Fruit fly (Drosophila melanogaster) whole organism, embryonic: Measurements from ENCODE around the gene CG42581.

Source experiments
- CG2116 ChIP-seq: fragments of 200-800 bp; sonication (Bioruptor generic); optimal IDR thresholded peaks from 3 replicates; lab custom pipeline; 2018; ENCODE audit warnings: missing biosample characterization, mild to moderate bottlenecking, missing genetic modification characterization
- CG30431 ChIP-seq: fragments of 200-800 bp; sonication (Bioruptor generic); optimal IDR thresholded peaks from 2 replicates; lab custom pipeline; 2017; ENCODE audit warnings: missing biosample characterization, missing genetic modification characterization
- HLHmδ ChIP-seq: fragments of 200-800 bp; sonication (Bioruptor generic); optimal IDR thresholded peaks from 2 replicates; lab custom pipeline; 2018; ENCODE audit warnings: missing biosample characterization, mild to moderate bottlenecking, missing genetic modification characterization, moderate library complexity
- Kr ChIP-seq: fragments of 200-800 bp; sonication (Bioruptor generic); optimal IDR thresholded peaks from 2 replicates; lab custom pipeline; 2017; ENCODE audit warnings: missing biosample characterization, mild to moderate bottlenecking, missing genetic modification characterization
- MBD-R2 ChIP-seq: fragments of 200-800 bp; sonication (Bioruptor generic); IDR thresholded peaks from 2 replicates; pipeline ENCODE4 v1.3.6; 2022; ENCODE audit warnings: missing biosample characterization, missing genetic modification characterization
- Med ChIP-seq: fragments of 200-800 bp; sonication (Bioruptor generic); peaks from one replicate; lab custom pipeline; 2016; ENCODE audit warnings: missing biosample characterization, missing genetic modification characterization, mild to moderate bottlenecking, inconsistent platforms, moderate library complexity
- Usf ChIP-seq: fragments of 200-800 bp; sonication (Bioruptor generic); optimal IDR thresholded peaks from 2 replicates; lab custom pipeline; 2017; ENCODE audit warnings: missing genotype, missing biosample characterization, missing genetic modification characterization
- chn ChIP-seq: fragments of 200-800 bp; sonication (Bioruptor generic); optimal IDR thresholded peaks from 2 replicates; lab custom pipeline; 2016; ENCODE audit warnings: missing biosample characterization, missing genetic modification characterization
- cwo ChIP-seq: fragments of 200-800 bp; sonication (Bioruptor generic); optimal IDR thresholded peaks from 3 replicates; lab custom pipeline; 2017; ENCODE audit warnings: missing biosample characterization, missing genetic modification characterization, mild to moderate bottlenecking, moderate library complexity, missing genetic modification reagents

DNA sequence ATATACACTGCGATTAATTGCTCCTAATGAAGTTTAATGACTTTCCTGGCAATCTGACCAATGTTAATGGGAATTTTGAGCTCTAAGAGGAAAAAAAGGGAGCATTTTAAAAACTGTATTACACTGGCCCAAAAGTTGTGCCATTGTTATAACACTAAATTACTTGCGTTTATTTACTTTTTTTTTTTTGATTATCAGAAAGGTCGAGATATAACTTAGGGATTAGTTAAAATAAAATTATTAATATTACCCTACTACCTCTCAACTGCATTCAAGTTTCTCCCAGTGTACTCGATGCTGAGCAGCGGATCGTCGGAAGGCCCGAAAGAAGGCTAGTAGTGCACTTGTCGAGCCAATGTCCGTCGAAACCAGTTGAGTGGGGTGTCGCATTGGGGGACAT, 34.2 kb upstream of the CG42581 start:
- TF ChIP-seq chn (GFP tag; lab: Kevin White, UChicago) (no peak), HLHmδ (GFP tag; lab: Kevin White, UChicago) (no peak), Usf (GFP tag; lab: Kevin White, UChicago) (no peak), MBD-R2 (GFP tag; lab: Robert Waterston, UW) (no peak), cwo (GFP tag; lab: Kevin White, UChicago) (no peak), Med (no peak), CG30431 (GFP tag; lab: Kevin White, UChicago) (no peak), Kr (no peak), CG2116 (GFP tag; lab: Kevin White, UChicago) (no peak)
